Fruit fly (Drosophila melanogaster): Measurements from ENCODE around the gene Galk.

DNA sequence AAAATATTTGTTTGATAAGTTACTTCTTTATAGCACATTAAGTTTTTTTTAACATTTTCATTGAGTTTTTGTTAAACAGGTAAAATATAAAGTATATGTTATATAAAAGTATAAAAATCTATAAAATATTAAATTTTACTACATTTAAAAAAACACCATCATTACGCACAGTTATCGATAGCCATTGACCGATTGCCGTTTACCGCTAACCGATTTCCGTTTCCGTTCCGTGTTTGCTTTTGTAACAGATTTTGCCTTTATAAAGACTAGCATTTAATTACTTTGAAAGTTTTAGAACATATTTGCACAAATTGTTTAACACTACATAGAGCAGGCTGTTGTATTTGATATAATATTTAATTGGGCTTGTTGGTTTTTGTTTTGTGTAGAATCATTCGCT lies 46.2 kb downstream of the Galk start:
- TF ChIP-seq Hr78 (GFP tag; optimal IDR thresholded peaks at IDR 0.05) = no peak
- no peak for TF ChIP-seq pan (optimal IDR thresholded peaks at IDR 0.05)
- TF ChIP-seq lola (GFP tag; optimal IDR thresholded peaks at IDR 0.05) = no peak
- no peak for TF ChIP-seq brk (GFP tag; optimal IDR thresholded peaks at IDR 0.05)
- TF ChIP-seq sage (GFP tag; optimal IDR thresholded peaks at IDR 0.05) = no peak
- no peak for TF ChIP-seq h (GFP tag; optimal IDR thresholded peaks at IDR 0.05)
- TF ChIP-seq psq (GFP tag; optimal IDR thresholded peaks at IDR 0.05) = no peak
- no peak for TF ChIP-seq Hr83 (GFP tag; optimal IDR thresholded peaks at IDR 0.05; ENCODE audit: poor library complexity, severe bottlenecking)
- no peak for TF ChIP-seq Dfd (GFP tag; optimal IDR thresholded peaks at IDR 0.05)
- TF ChIP-seq Vsx2 (GFP tag; optimal IDR thresholded peaks at IDR 0.05; ENCODE audit: partially characterized antibody) = no peak
- TF ChIP-seq HLH106 (tag; optimal IDR thresholded peaks at IDR 0.05) = no peak
- TF ChIP-seq dsf (GFP tag; optimal IDR thresholded peaks at IDR 0.05; ENCODE audit: borderline replicate concordance) = no peak
